Fruit fly (Drosophila melanogaster): ENCODE data around the gene Or33b.

Gene Or33b

DNA sequence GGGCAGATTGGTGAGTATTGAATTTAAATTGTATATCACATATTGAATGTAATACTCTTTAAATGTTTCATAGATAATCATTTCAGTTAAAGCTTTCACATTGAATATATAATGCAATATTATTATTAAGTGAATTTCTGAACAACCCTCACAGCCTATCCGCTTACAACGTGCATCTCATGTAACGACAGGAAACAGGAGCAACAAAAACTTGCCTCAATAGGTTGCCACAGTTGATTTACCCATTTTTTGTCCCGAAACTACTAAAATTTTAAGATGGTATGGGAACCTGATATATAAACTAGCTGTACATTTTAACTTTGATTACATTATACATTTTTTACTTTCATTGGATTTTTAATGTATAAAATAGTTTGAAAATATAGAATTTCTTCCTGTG is 22.7 kb downstream of the Or33b start:
- no peak for TF ChIP-seq CG17801 (GFP tag; optimal IDR thresholded peaks at IDR 0.05; ENCODE audit: partially characterized antibody)

DNA sequence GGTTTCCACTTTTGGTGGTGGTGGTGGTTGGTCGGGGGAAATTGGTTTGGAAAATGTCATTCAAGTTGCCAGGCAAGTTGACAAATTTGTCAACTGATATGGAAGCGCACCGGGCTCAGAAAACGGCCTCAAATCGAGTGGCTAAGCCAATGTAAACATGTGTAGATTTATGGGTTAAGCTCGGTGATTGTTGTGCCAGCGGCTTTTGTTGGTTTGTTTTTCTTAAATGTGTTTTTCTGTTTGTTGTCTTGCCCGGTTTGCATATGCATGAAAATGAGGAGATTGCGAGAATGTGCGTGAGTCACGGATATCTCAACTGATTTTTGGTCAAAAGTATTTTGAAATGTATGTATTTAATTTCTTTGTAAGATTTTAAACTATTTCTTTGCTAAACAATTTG is 24.9 kb downstream of the Or33b start:
- no peak for TF ChIP-seq CG17801 (GFP tag; optimal IDR thresholded peaks at IDR 0.05; ENCODE audit: partially characterized antibody)

DNA sequence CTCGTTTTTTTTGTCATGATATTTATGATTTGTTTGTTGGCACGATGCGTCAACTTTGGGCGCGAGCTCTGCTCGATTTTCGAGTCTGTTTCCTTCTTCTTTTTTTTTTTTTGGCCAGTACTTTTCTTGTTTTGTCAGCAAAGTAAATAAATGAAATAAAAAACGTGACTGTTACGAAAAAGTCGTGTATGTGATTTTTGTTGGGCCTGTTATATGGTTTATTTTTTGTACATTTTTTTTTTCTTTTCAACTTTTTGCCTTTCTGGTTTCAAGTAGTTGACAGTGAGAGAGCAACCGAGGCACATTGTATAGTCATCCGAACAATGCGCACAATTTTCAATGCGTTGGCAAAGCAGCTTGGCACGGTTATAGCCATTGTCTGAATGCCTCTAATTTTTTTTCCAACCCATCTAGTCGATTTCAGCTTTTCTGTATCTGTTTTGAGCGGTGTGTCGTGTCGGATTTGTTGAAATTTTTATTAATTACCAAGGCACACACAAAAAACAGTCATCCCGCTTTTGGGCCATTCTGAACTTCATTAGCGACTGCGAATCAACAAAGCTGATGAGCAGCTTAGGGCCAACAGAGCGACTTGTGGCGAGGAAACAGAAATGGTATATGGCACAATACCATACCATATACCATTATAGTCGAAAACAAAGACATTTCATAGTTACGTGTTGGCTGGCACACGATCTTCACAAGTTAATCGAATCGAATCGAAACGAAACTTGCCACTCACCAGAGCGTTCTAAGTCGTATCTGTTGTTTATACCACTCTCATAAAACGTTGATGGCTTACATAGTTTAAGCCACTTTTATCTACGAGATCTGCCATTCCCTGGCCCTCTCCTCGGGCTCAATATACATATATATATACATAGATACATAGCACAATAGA is 27.7 kb downstream of the Or33b start:
- peak; percentile 74 for TF ChIP-seq CG17801 (GFP tag; optimal IDR thresholded peaks at IDR 0.05; ENCODE audit: partially characterized antibody)

DNA sequence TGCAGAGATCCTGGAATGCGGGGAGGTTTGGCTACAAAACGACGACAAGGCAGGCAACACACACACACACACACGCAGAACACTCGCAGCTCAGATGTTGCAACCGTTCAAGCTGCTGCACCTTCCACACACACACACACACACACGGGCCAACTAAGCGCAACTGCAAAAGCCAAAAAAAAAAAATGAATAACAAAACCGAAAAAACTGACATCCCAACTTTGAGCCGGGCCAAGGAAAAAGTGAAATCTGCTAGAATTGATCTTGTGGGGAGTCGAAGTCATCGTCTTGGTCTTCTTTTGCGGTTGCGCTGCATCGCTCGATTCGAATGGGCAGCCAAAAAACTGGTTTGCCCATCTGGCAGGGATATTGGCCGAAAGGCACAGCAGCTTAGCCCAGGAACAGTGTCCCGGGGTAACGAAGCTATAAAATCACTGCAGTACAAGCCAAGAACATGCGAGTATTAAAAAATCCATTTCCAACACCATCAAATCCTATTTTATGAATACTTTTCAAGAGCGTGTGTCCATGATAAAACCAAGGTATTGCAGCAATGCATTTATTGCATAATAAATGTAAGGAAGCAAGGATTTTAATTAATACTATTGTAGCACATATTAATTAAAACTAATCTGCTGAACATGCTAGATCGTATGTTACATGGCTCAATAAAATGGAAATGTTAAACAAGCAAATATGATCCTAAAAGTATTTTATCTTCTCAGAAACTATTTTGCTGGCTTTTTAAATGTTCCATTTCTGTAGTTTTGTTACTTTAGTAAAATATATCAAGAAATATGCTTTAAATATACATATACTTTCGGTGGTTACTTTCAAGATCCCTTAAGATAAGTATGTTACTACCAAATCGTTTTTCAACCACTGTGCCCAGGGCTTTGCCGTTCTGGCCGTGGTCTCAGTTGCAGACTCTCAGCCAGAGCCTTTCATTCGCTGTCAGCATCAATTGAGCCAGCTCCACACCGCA is 29.9 kb downstream of the Or33b start:
- no peak for TF ChIP-seq CG17801 (GFP tag; optimal IDR thresholded peaks at IDR 0.05; ENCODE audit: partially characterized antibody)

DNA sequence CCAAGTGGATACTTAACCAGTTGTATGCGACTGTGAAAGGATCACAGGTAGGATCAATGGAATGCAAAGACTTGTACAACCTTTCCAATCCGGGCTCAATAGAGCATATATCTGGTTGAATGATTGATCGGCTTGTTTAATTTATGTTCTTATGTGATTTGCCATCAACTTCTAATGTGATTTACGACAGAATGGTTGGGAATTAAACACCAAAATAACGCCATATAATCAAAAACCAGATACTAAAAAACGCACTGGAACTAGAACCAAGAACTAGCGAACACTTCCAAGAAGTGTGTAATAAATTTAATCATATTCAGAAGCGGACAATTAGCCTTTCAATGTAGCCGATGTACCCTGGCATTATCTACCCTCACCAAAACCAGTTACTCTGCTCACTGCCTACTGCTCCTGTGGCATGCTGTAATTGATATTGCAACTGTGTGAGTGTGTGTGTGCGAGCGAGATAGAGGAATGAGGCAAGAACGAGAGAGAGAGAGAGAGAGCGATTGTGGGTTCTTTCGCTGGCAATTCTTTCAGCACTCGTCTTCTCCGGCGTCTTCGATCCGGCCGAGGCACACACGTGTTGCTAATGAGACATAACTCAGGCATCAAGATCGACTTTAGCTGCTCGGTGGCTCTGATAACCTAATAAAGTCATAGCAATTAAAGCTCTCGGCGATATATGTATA is 32.7 kb downstream of the Or33b start:
- no peak for TF ChIP-seq CG17801 (GFP tag; optimal IDR thresholded peaks at IDR 0.05; ENCODE audit: partially characterized antibody)

DNA sequence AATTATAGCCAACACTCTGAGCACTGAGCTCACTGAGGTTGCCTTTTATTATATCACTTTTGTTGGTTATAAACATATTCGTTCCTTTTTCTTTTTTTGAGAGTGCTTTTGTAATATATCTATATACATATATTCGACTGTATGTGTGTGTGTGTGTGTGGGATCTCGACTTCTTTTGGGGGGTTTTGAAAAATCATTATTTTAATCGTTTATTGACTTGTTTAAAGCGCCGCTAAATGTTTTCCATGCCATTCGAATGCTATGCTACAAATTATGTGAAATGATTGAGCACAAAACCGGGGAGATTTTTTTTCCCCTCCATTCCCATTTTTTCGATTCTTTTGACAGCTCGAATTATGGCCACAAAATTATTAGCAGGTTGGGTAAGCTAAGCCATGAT is 33.4 kb downstream of the Or33b start:
- TF ChIP-seq CG17801 (GFP tag; optimal IDR thresholded peaks at IDR 0.05; ENCODE audit: partially characterized antibody) = no peak

DNA sequence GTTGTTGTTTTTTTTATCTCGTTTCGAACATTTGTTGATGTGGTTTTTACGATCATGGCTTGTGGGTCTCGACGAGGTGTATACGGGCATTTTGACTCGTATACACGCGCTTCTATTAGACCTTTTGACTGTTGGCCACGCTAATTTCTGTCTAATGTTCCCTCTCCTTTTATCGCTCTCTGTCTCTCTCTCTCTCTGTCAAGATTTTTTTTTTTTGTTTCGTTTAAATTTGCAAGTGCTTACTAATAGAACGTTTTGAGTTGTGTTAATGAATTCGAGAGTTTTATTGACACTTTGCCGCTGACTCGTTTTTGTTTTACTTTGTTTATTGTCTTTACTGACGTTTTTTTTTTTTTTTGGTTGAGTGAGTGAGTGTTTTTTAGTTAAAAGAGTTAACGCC is 34.4 kb downstream of the Or33b start:
- no peak for TF ChIP-seq CG17801 (GFP tag; optimal IDR thresholded peaks at IDR 0.05; ENCODE audit: partially characterized antibody)

DNA sequence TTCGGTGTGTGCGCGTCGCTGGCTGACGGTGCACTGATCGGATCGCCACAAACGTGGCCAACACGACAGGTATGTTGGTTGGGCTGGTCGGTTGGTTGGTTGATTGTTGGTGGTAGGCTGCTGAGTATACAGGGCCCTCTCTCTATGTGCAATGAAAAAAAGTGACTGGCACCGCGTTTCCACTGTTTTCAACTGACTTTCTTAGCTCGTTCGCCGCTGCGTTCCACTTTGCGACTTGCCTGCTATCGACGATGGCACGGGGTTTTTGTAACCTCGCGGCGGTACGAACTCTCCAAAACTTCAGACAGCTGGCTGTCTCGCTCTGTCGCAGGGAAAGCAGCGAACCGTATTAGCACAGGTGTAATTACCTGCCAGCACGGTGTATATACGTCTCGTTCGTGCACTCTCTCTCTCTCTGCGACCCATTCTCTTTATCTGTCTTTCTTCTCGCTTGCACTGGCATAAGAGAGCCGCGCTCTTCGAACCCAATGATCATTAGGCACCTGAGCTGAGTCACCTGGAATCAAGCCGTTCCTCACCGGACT is 34.9 kb downstream of the Or33b start:
- TF ChIP-seq CG17801 (GFP tag; optimal IDR thresholded peaks at IDR 0.05; ENCODE audit: partially characterized antibody) = peak; percentile 36

DNA sequence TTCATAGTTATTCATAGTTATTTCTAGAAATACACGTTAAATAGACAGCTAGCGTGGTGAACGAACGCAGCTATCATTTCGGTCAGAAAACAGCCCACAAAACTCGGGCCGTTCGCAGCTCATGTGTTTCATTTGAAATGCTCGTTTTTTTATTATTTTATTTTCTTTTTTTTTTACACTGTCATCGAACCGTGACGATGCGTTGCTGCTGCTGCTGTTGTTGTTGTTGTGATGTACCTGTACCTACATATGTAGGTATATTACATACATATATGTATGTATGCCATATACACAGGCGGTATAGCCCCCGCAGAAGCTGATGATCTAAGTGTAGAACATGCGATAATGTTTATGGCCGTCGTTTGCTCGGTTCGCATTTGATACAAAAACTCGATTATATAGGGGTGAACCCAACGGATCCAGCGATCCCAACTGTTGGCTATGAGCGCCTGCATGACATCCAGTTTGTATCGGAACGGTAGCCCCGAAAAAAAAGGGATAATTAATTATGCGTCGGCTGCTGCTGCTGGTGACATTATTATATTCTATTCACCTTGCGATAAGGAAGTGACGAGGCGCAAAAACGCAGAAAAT is 37.3 kb downstream of the Or33b start:
- no peak for TF ChIP-seq CG17801 (GFP tag; optimal IDR thresholded peaks at IDR 0.05; ENCODE audit: partially characterized antibody)

DNA sequence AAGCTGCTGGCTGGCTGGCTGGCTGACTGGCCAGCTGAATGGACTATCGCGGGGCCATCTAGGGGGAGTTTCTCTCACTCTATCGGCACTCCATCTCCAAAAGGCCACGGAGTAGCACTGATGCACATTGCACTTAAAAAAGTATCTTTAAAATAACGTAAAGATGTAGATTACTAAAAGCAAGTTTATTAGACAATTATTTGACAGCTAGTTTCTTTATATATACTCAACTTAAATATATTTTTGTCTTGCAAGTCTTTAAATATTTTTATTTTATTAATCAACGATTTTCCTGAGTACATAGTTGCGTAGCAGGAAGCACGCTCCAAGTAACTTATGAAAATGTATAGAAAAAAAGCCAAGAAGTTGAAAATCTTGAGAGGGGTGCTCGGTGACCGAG is 41.0 kb downstream of the Or33b start:
- TF ChIP-seq CG17801 (GFP tag; optimal IDR thresholded peaks at IDR 0.05; ENCODE audit: partially characterized antibody) = no peak

DNA sequence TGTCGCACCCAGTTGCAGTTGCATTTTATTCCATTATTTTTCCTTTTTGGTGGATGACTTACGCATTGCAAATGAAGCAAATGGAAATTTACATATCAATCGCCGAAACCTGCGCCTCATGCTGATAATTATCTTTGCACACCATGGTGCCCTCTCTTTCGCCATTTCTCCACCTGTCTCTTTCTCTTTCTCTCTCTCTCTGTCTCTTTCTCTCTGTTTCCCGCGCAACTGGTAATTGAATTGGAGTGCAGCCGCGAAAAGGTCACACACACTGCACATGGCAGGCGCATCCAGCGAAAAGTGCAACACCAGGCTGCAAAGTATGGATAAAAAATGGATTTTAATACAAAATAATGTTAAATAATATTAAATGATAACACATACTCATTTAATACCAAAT is 41.7 kb downstream of the Or33b start:
- TF ChIP-seq CG17801 (GFP tag; optimal IDR thresholded peaks at IDR 0.05; ENCODE audit: partially characterized antibody) = no peak

DNA sequence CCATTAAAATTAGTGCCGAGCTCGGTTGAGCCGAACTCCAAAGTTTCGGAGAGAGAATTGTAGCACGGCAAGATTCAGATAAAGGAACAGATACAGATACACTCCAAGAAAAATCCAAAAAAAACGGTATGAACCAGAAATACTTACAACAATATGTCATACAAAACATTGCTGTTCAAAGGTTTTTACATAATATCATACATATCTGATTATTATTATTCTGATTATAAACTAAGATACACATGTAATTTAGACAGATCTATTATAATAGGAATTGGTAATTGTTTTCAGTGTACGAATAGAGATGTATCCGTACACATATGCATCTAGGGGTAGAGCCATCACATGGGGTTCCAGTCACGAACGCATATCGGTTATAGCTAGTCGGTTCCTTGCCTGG is 44.1 kb downstream of the Or33b start:
- no peak for TF ChIP-seq CG17801 (GFP tag; optimal IDR thresholded peaks at IDR 0.05; ENCODE audit: partially characterized antibody)

DNA sequence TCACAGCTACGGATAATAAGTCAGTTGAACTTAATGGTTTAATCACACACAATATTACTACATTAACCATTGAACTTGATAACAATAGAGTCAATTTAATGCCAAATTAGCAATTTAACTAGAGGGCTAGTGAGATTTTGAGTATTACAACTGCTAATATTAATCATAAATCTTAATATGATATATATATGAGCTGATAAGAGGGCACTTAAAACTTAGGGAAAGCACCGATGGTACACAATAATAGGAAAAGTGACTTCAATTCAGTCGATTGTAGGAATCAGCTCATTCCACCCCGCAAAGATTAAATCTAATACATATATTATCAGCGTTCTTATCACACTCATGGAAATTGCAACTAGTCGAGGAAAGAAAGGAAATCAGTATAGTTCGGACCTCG is 45.2 kb downstream of the Or33b start, which contains the start of gene CG16965:
TSS of gene CG16965 (plus strand) at position 382 of the 400 bp plus-strand sequence.
- TF ChIP-seq CG17801 (GFP tag; optimal IDR thresholded peaks at IDR 0.05; ENCODE audit: partially characterized antibody) = no peak
